Worm (Caenorhabditis elegans) whole organism, L1 larva: ENCODE data around the gene pola-1.

Source experiments
- C04F5.9 ChIP-seq: sonication (generic microtip); optimal IDR thresholded peaks from 2 replicates; lab custom pipeline; 2016; ENCODE audit warnings: missing genetic modification characterization, missing compliant biosample characterization
- C34B4.2 ChIP-seq: sonication (generic microtip); optimal IDR thresholded peaks from 2 replicates; lab custom pipeline; 2017; ENCODE audit warnings: mild to moderate bottlenecking, missing genetic modification characterization, missing compliant biosample characterization
- alr-1 ChIP-seq: fragments of 200-800 bp; sonication (Bioruptor generic); optimal IDR thresholded peaks from 2 replicates; lab custom pipeline; 2018; ENCODE audit warnings: borderline replicate concordance, mild to moderate bottlenecking, missing genetic modification characterization, missing compliant biosample characterization
- ama-1 ChIP-seq: fragments of 150-350 bp; optimal IDR thresholded peaks from 2 replicates; lab custom pipeline; 2014
- ceh-8 ChIP-seq: fragments of 200-800 bp; sonication (Bioruptor generic); optimal IDR thresholded peaks from 2 replicates; lab custom pipeline; 2018; ENCODE audit warnings: mild to moderate bottlenecking, missing genetic modification characterization, moderate library complexity, missing compliant biosample characterization
- ceh-88 ChIP-seq: fragments of 200-800 bp; sonication (Bioruptor generic); IDR thresholded peaks from 2 replicates; pipeline ENCODE4 v1.3.6; 2022; ENCODE audit warnings: missing genetic modification characterization, missing compliant biosample characterization
- ces-1 ChIP-seq: fragments of 150-350 bp; optimal IDR thresholded peaks from 2 replicates; lab custom pipeline; 2014; ENCODE audit warnings: missing biosample characterization, missing genetic modification reagents, missing genetic modification characterization
- dpl-1 ChIP-seq, 3 experiments: fragments of 150-350 bp in 2 of 3; sonication (generic microtip) in 1 of 3; optimal IDR thresholded peaks; 2 replicates each; lab custom pipeline; 2014 to 2017; ENCODE audit warnings: missing biosample characterization in 3 of 3, missing genetic modification characterization in 3 of 3, missing genetic modification reagents in 3 of 3
- dsc-1 ChIP-seq: sonication (generic microtip); optimal IDR thresholded peaks from 2 replicates; lab custom pipeline; 2016; ENCODE audit warnings: mild to moderate bottlenecking, missing genetic modification characterization, missing compliant biosample characterization
- efl-1 ChIP-seq, 4 experiments: fragments of 150-350 bp; optimal IDR thresholded peaks in 3 of 4; peaks in 1 of 4; 1 replicate in 1 of 4; 2 replicates in 3 of 4; lab custom pipeline; 2014; ENCODE audit warnings: missing biosample characterization in 2 of 4, missing genetic modification characterization in 2 of 4, missing genetic modification reagents in 2 of 4
- egl-13 ChIP-seq: sonication (generic microtip); optimal IDR thresholded peaks from 2 replicates; lab custom pipeline; 2016; ENCODE audit warnings: missing genotype, missing genetic modification reagents, missing genetic modification characterization, missing compliant biosample characterization
- egl-27 ChIP-seq, 2 experiments: fragments of 150-350 bp in 1 of 2; sonication (generic microtip); optimal IDR thresholded peaks; 3 replicates each; lab custom pipeline; 2017 to 2018; ENCODE audit warnings: missing biosample characterization in 2 of 2, missing genetic modification characterization in 2 of 2, missing genetic modification reagents in 2 of 2
- elt-2 ChIP-seq: sonication (generic microtip); optimal IDR thresholded peaks from 2 replicates; lab custom pipeline; 2016; ENCODE audit warnings: missing genetic modification characterization, mild to moderate bottlenecking, inconsistent platforms, missing compliant biosample characterization, missing genetic modification reagents
- ets-5 ChIP-seq: fragments of 200-800 bp; sonication (Bioruptor generic); IDR thresholded peaks from 2 replicates; pipeline ENCODE4 v1.3.6; 2022; ENCODE audit warnings: missing genetic modification characterization, missing compliant biosample characterization
- fkh-10 ChIP-seq: sonication (generic microtip); optimal IDR thresholded peaks from 2 replicates; lab custom pipeline; 2017; ENCODE audit warnings: missing biosample characterization, missing genetic modification reagents, missing genetic modification characterization
- fkh-8 ChIP-seq: sonication (generic microtip); optimal IDR thresholded peaks from 2 replicates; lab custom pipeline; 2016; ENCODE audit warnings: mild to moderate bottlenecking, missing genetic modification characterization, missing compliant biosample characterization
- fos-1 ChIP-seq: fragments of 150-350 bp; optimal IDR thresholded peaks from 2 replicates; lab custom pipeline; 2014; ENCODE audit warnings: missing biosample characterization, missing genetic modification characterization
- hlh-17 ChIP-seq: fragments of 200-800 bp; sonication (Bioruptor generic); optimal IDR thresholded peaks from 2 replicates; lab custom pipeline; 2018; ENCODE audit warnings: missing genetic modification characterization, mild to moderate bottlenecking, missing compliant biosample characterization, moderate library complexity, borderline replicate concordance
- hlh-4 ChIP-seq: sonication (generic microtip); optimal IDR thresholded peaks from 2 replicates; lab custom pipeline; 2016; ENCODE audit warnings: mild to moderate bottlenecking, missing genetic modification characterization, missing compliant biosample characterization
- hpl-2 ChIP-seq: fragments of 150-350 bp; optimal IDR thresholded peaks from 2 replicates; lab custom pipeline; 2014; ENCODE audit warnings: missing biosample characterization, missing genetic modification reagents, missing genetic modification characterization
- lin-15B ChIP-seq: fragments of 150-350 bp; sonication (generic microtip); optimal IDR thresholded peaks from 3 replicates; lab custom pipeline; 2014; ENCODE audit warnings: missing biosample characterization, missing genetic modification characterization
- lin-39 ChIP-seq: fragments of 150-350 bp; optimal IDR thresholded peaks from 2 replicates; lab custom pipeline; 2014; ENCODE audit warnings: missing biosample characterization, missing genetic modification reagents, missing genetic modification characterization
- lir-3 ChIP-seq: sonication (generic microtip); optimal IDR thresholded peaks from 2 replicates; lab custom pipeline; 2016; ENCODE audit warnings: mild to moderate bottlenecking, missing genetic modification characterization, moderate library complexity, missing compliant biosample characterization; ENCODE audit not compliant: poor library complexity
- mab-9 ChIP-seq: fragments of 200-800 bp; sonication (Bioruptor generic); IDR thresholded peaks from 2 replicates; pipeline ENCODE4 v1.3.6; 2022; ENCODE audit warnings: missing genetic modification reagents, missing genetic modification characterization, missing compliant biosample characterization
- mef-2 ChIP-seq: fragments of 150-350 bp; optimal IDR thresholded peaks from 2 replicates; lab custom pipeline; 2014; ENCODE audit warnings: missing biosample characterization, missing genetic modification characterization
- mep-1 ChIP-seq: fragments of 150-350 bp; optimal IDR thresholded peaks from 2 replicates; lab custom pipeline; 2014; ENCODE audit warnings: missing biosample characterization, missing genetic modification characterization
- nhr-11 ChIP-seq: fragments of 150-350 bp; optimal IDR thresholded peaks from 2 replicates; lab custom pipeline; 2014; ENCODE audit warnings: missing biosample characterization, missing genetic modification characterization
- nhr-12 ChIP-seq: sonication (generic microtip); optimal IDR thresholded peaks from 2 replicates; lab custom pipeline; 2017; ENCODE audit warnings: missing biosample characterization, missing genetic modification characterization
- nhr-19 ChIP-seq: fragments of 200-800 bp; sonication (Bioruptor generic); conservative IDR thresholded peaks from 2 replicates; pipeline ENCODE4 v1.3.6; 2022; ENCODE audit warnings: missing genetic modification characterization, missing compliant biosample characterization
- nhr-20 ChIP-seq: sonication (generic microtip); optimal IDR thresholded peaks from 2 replicates; lab custom pipeline; 2016; ENCODE audit warnings: mild to moderate bottlenecking, missing genetic modification characterization, missing compliant biosample characterization
- nhr-47 ChIP-seq: sonication (generic microtip); optimal IDR thresholded peaks from 2 replicates; lab custom pipeline; 2016; ENCODE audit warnings: mild to moderate bottlenecking, missing genetic modification characterization, moderate library complexity, missing compliant biosample characterization
- nhr-71 ChIP-seq: sonication (generic microtip); optimal IDR thresholded peaks from 2 replicates; lab custom pipeline; 2016; ENCODE audit warnings: mild to moderate bottlenecking, missing genetic modification characterization, moderate library complexity, missing compliant biosample characterization
- nhr-76 ChIP-seq: sonication (generic microtip); optimal IDR thresholded peaks from 2 replicates; lab custom pipeline; 2017; ENCODE audit warnings: missing biosample characterization, missing genetic modification characterization
- nhr-84 ChIP-seq: sonication (generic microtip); optimal IDR thresholded peaks from 2 replicates; lab custom pipeline; 2017; ENCODE audit warnings: missing biosample characterization, missing genetic modification characterization
- nhr-85 ChIP-seq: sonication (generic microtip); peaks from one replicate; lab custom pipeline; 2016; ENCODE audit warnings: missing genetic modification characterization, inconsistent platforms, missing compliant biosample characterization
- pax-3 ChIP-seq: fragments of 200-800 bp; sonication (Bioruptor generic); optimal IDR thresholded peaks from 2 replicates; lab custom pipeline; 2018; ENCODE audit warnings: mild to moderate bottlenecking, missing genetic modification characterization, moderate library complexity, missing compliant biosample characterization
- pqm-1 ChIP-seq: sonication (generic microtip); optimal IDR thresholded peaks from 3 replicates; lab custom pipeline; 2017; ENCODE audit warnings: missing biosample characterization, missing genetic modification characterization
- rnt-1 ChIP-seq: sonication (generic microtip); optimal IDR thresholded peaks from 2 replicates; lab custom pipeline; 2016; ENCODE audit warnings: mild to moderate bottlenecking, missing genetic modification characterization, moderate library complexity, missing compliant biosample characterization
- skn-1 ChIP-seq: fragments of 150-350 bp; optimal IDR thresholded peaks from 2 replicates; lab custom pipeline; 2014; ENCODE audit warnings: missing biosample characterization, missing genetic modification characterization
- snpc-4 ChIP-seq: fragments of 150-350 bp; optimal IDR thresholded peaks from 2 replicates; lab custom pipeline; 2014; ENCODE audit warnings: missing biosample characterization, missing genetic modification characterization
- sptf-1 ChIP-seq: fragments of 150-350 bp; optimal IDR thresholded peaks from 2 replicates; lab custom pipeline; 2014; ENCODE audit warnings: missing biosample characterization, missing genetic modification characterization
- sup-37 ChIP-seq: fragments of 200-800 bp; sonication (Bioruptor generic); optimal IDR thresholded peaks from 2 replicates; lab custom pipeline; 2018; ENCODE audit warnings: mild to moderate bottlenecking, missing genetic modification characterization, missing compliant biosample characterization
- swsn-7 ChIP-seq: sonication (generic microtip); optimal IDR thresholded peaks from 2 replicates; lab custom pipeline; 2016; ENCODE audit warnings: missing genetic modification characterization, missing compliant biosample characterization
- tbx-2 ChIP-seq: sonication (generic microtip); optimal IDR thresholded peaks from 2 replicates; lab custom pipeline; 2016; ENCODE audit warnings: missing genetic modification characterization, missing compliant biosample characterization
- tlp-1 ChIP-seq: fragments of 150-350 bp; optimal IDR thresholded peaks from 2 replicates; lab custom pipeline; 2014; ENCODE audit warnings: missing biosample characterization, missing genetic modification characterization
- unc-130 ChIP-seq: fragments of 150-350 bp; optimal IDR thresholded peaks from 2 replicates; lab custom pipeline; 2017; ENCODE audit warnings: missing biosample characterization, missing genetic modification characterization, inconsistent platforms
- unc-30 ChIP-seq: sonication (generic microtip); optimal IDR thresholded peaks from 2 replicates; lab custom pipeline; 2017; ENCODE audit warnings: missing biosample characterization, missing genetic modification characterization
- unc-62 ChIP-seq: fragments of 150-350 bp; optimal IDR thresholded peaks from 2 replicates; lab custom pipeline; 2014; ENCODE audit warnings: missing biosample characterization, missing genetic modification reagents, missing genetic modification characterization
- unc-86 ChIP-seq: sonication (generic microtip); optimal IDR thresholded peaks from 2 replicates; lab custom pipeline; 2016; ENCODE audit warnings: missing genetic modification characterization, missing compliant biosample characterization
- unc-98 ChIP-seq: fragments of 200-800 bp; sonication (Bioruptor generic); IDR thresholded peaks from 2 replicates; pipeline ENCODE4 v1.3.6; 2022; ENCODE audit warnings: missing genetic modification characterization, missing compliant biosample characterization
- vab-15 ChIP-seq: sonication (generic microtip); optimal IDR thresholded peaks from 2 replicates; lab custom pipeline; 2017; ENCODE audit warnings: missing genotype, mild to moderate bottlenecking, missing genetic modification characterization, missing compliant biosample characterization
- xbp-1 ChIP-seq: sonication (generic microtip); optimal IDR thresholded peaks from 2 replicates; lab custom pipeline; 2016; ENCODE audit warnings: missing genetic modification characterization, missing compliant biosample characterization
- zag-1 ChIP-seq: fragments of 150-350 bp; optimal IDR thresholded peaks from 2 replicates; lab custom pipeline; 2014; ENCODE audit warnings: missing biosample characterization, missing genetic modification characterization
- ztf-4 ChIP-seq: fragments of 150-350 bp; optimal IDR thresholded peaks from 2 replicates; lab custom pipeline; 2014; ENCODE audit warnings: missing biosample characterization, missing genetic modification characterization

Gene pola-1

DNA sequence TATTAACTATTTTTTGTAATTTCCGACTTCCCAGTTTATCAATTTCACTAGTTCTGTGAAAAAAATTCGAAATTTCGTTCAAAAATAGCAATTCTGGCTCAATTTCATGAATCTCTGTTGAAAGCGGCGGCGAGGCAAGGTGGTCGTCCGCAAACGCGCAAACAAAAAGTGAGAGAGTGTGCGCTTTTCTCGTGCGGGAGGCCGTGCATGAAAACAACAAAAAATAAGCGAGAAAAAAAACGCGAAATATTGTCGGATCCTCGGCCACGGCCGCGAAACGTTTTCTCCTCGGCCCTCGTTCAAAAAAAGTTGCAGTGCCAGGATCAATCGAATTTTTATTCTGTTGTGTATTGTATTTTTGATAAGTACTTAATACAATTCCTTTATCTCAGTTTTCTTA lies 29.5 kb upstream of the pola-1 start:
- TF ChIP-seq mab-9 (peak; percentile 64), nhr-84 (tag; lab: Kevin White, UChicago) (no peak), swsn-7 (peak; percentile 63), tbx-2 (tag; lab: Kevin White, UChicago) (peak; percentile 74), ces-1 (no peak), nhr-19 (GFP tag; lab: Robert Waterston, UW) (peak; percentile 75), lir-3 (peak; percentile 81), hlh-4 (no peak), zag-1 (tag; lab: Kevin White, UChicago) (no peak), rnt-1 (tag; lab: Kevin White, UChicago) (peak; percentile 93), unc-98 (peak; percentile 46; the same call in 1 of the 2 replicates), dsc-1 (tag; lab: Kevin White, UChicago) (peak; percentile 67), sptf-1 (tag; lab: Kevin White, UChicago) (no peak), fkh-10 (no peak), ama-1 (lab: Kevin White, UChicago) (no peak), nhr-20 (tag; lab: Kevin White, UChicago) (peak; percentile 65), pqm-1 (tag; lab: Kevin White, UChicago) (no peak), nhr-47 (tag; lab: Kevin White, UChicago) (peak; percentile 82), egl-27 (tag; optimal IDR thresholded peaks at IDR 0.05; lab: Kevin White, UChicago) (no peak), efl-1 (optimal IDR thresholded peaks at IDR 0.05; lab: Kevin White, UChicago) (peak; percentile 32 to 74), efl-1 (GFP tag; optimal IDR thresholded peaks at IDR 0.05 in 1 of 2; lab: Kevin White, UChicago) (peak; percentile 66 to 95), lin-39 (tag; lab: Kevin White, UChicago) (no peak), unc-62 (no peak), elt-2 (no peak), tlp-1 (tag; lab: Kevin White, UChicago) (no peak), hlh-17 (GFP tag; lab: Kevin White, UChicago) (no peak), ztf-4 (tag; lab: Kevin White, UChicago) (no peak), nhr-85 (tag; lab: Kevin White, UChicago) (peak; percentile 71), nhr-12 (tag; lab: Kevin White, UChicago) (no peak), nhr-11 (tag; lab: Kevin White, UChicago) (no peak), skn-1 (no peak), lin-15B (tag; lab: Kevin White, UChicago) (peak; percentile 53), nhr-76 (tag; lab: Kevin White, UChicago) (no peak), mep-1 (tag; lab: Kevin White, UChicago) (peak; percentile 38), ceh-88 (GFP tag; lab: Robert Waterston, UW) (no peak), pax-3 (tag; lab: Kevin White, UChicago) (peak; percentile 52), xbp-1 (peak; percentile 58), unc-30 (tag; lab: Kevin White, UChicago) (no peak), C34B4.2 (no peak), mef-2 (no peak), snpc-4 (no peak), unc-86 (tag; lab: Kevin White, UChicago) (peak; percentile 46), egl-13 (tag; lab: Kevin White, UChicago) (peak; percentile 59), dpl-1 (GFP tag; optimal IDR thresholded peaks at IDR 0.05; lab: Kevin White, UChicago) (peak; percentile 34 to 57 (median 56)), C04F5.9 (peak; percentile 50), fos-1 (tag; lab: Kevin White, UChicago) (no peak), nhr-71 (peak; percentile 77), fkh-8 (tag; lab: Kevin White, UChicago) (peak; percentile 61), unc-130 (no peak), vab-15 (no peak), hpl-2 (no peak), ets-5 (GFP tag; lab: Robert Waterston, UW) (no peak), ceh-8 (GFP tag; lab: Kevin White, UChicago) (peak; percentile 36), alr-1 (no peak), sup-37 (GFP tag; lab: Kevin White, UChicago) (no peak)
